Fruit fly (Drosophila melanogaster): Measurements from ENCODE around the gene Drs.

- TF ChIP-seq CG12768 (GFP tag; optimal IDR thresholded peaks at IDR 0.05) = no peak
- no peak for TF ChIP-seq tj (GFP tag; optimal IDR thresholded peaks at IDR 0.05)
- TF ChIP-seq Crg-1 (GFP tag; optimal IDR thresholded peaks at IDR 0.05) = no peak
- no peak for TF ChIP-seq CG1620 (GFP tag; optimal IDR thresholded peaks at IDR 0.05)
- no peak for TF ChIP-seq kay (GFP tag; ENCODE audit: borderline replicate concordance)
- TF ChIP-seq CG5204 (GFP tag; optimal IDR thresholded peaks at IDR 0.05) = no peak
- TF ChIP-seq CG11617 (GFP tag; optimal IDR thresholded peaks at IDR 0.05) = no peak
- no peak for TF ChIP-seq CG14711 (tag; optimal IDR thresholded peaks at IDR 0.05)
- TF ChIP-seq Mnt (GFP tag; optimal IDR thresholded peaks at IDR 0.05) = no peak
- TF ChIP-seq CG33017 (tag; optimal IDR thresholded peaks at IDR 0.05) = no peak
- TF ChIP-seq bab1 (GFP tag; optimal IDR thresholded peaks at IDR 0.05) = no peak
- TF ChIP-seq CG7101 (tag; optimal IDR thresholded peaks at IDR 0.05) = no peak
- no peak for TF ChIP-seq CG7045 (GFP tag; optimal IDR thresholded peaks at IDR 0.05)
- no peak for TF ChIP-seq cic (GFP tag; optimal IDR thresholded peaks at IDR 0.05)
Observed at dm6 chr3L:3397849-3398248, 28.5 kb downstream of the Drs start.
